Fruit fly (Drosophila melanogaster): ENCODE measurements around the gene CG1409.
A peak's percentile ranks its signal among the peaks of the same experiment; 100 is the strongest.

Gene CG1409

dm6 chrX:7893411-7894122 lies 35.6 kb downstream of the CG1409 start, which contains the start of the genes CG45089, ND-MNLL and p115 (continued):
- TF ChIP-seq Max (GFP tag; optimal IDR thresholded peaks at IDR 0.05) = peak; percentile 57
- TF ChIP-seq CG10366 (GFP tag; IDR thresholded peaks at IDR 0.05) = peak; percentile 46
- peak; percentile 15 for TF ChIP-seq CG8281 (tag; optimal IDR thresholded peaks at IDR 0.05)
- TF ChIP-seq Xbp1 (GFP tag; optimal IDR thresholded peaks at IDR 0.05) = peak; percentile 80
- peak; percentile 73 for TF ChIP-seq CG15696 (tag; optimal IDR thresholded peaks at IDR 0.05)
- TF ChIP-seq pb (GFP tag; optimal IDR thresholded peaks at IDR 0.05) = no peak
- TF ChIP-seq odd (GFP tag; optimal IDR thresholded peaks at IDR 0.05) = no peak
- peak; percentile 69 for TF ChIP-seq CG2678 (tag; optimal IDR thresholded peaks at IDR 0.05)
- TF ChIP-seq peb (GFP tag; IDR thresholded peaks at IDR 0.05) = no peak
- peak; percentile 66 for TF ChIP-seq Dref (GFP tag; IDR thresholded peaks at IDR 0.05)
- TF ChIP-seq Hey (tag; optimal IDR thresholded peaks at IDR 0.05) = no peak
- peak; percentile 40; the same call in 1 of the 2 replicates for TF ChIP-seq CG6689 (GFP tag; IDR thresholded peaks at IDR 0.05)
- no peak for TF ChIP-seq sc (optimal IDR thresholded peaks at IDR 0.05)
- peak; percentile 6 for TF ChIP-seq sc (GFP tag; optimal IDR thresholded peaks at IDR 0.05)
- peak; percentile 62 for TF ChIP-seq CG15269 (tag; optimal IDR thresholded peaks at IDR 0.05)
- no peak for TF ChIP-seq ac (GFP tag; optimal IDR thresholded peaks at IDR 0.05)
- TF ChIP-seq CG4360 (GFP tag; IDR thresholded peaks at IDR 0.05) = no peak
- TF ChIP-seq Aef1 (GFP tag; IDR thresholded peaks at IDR 0.05) = peak; percentile 50; the same call in 2 of the 3 replicates
- no peak for TF ChIP-seq MTF-1 (GFP tag; optimal IDR thresholded peaks at IDR 0.05; ENCODE audit: borderline replicate concordance)
- peak; percentile 61; the same call in 2 of the 3 replicates for TF ChIP-seq CG14860 (GFP tag; IDR thresholded peaks at IDR 0.05; ENCODE audit: partially characterized antibody)
- peak; percentile 26 for TF ChIP-seq Dip3 (GFP tag; optimal IDR thresholded peaks at IDR 0.05)
- no peak for TF ChIP-seq yki (optimal IDR thresholded peaks at IDR 0.05)
- TF ChIP-seq CG18619 (GFP tag; optimal IDR thresholded peaks at IDR 0.05) = peak; percentile 17
- peak; percentile 74; the same call in 2 of the 3 replicates for TF ChIP-seq Dbx (GFP tag; IDR thresholded peaks at IDR 0.05)

DNA sequence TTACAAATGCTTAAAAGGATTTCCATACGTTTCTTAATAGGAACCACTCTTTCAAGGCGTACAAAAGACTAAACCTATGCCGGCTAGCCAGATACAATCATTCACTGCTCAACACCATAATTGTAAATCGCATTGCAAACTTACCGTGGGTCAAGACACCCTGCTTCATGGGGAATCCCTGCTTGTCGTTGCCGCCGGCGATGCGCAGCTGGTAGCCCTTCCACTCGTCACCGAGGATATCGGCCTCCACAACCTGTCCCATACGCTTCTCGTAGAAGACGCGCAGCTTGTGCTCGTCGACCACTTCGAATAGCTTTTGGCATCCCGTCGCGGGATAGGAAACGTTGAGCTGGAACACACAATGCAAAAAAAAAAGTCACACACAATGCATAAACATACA lies 42.7 kb downstream of the CG1409 start:
- TF ChIP-seq CG13775 (GFP tag; optimal IDR thresholded peaks at IDR 0.05) (no peak), gt (GFP tag; IDR thresholded peaks at IDR 0.05) (no peak), Opbp (GFP tag; IDR thresholded peaks at IDR 0.05; ENCODE audit: partially characterized antibody) (0 out of 3 replicates have a peak, but pooled peaks have one; percentile 10), sens (GFP tag) (peak; percentile 53), Ets65A (GFP tag) (peak; percentile 65)

DNA sequence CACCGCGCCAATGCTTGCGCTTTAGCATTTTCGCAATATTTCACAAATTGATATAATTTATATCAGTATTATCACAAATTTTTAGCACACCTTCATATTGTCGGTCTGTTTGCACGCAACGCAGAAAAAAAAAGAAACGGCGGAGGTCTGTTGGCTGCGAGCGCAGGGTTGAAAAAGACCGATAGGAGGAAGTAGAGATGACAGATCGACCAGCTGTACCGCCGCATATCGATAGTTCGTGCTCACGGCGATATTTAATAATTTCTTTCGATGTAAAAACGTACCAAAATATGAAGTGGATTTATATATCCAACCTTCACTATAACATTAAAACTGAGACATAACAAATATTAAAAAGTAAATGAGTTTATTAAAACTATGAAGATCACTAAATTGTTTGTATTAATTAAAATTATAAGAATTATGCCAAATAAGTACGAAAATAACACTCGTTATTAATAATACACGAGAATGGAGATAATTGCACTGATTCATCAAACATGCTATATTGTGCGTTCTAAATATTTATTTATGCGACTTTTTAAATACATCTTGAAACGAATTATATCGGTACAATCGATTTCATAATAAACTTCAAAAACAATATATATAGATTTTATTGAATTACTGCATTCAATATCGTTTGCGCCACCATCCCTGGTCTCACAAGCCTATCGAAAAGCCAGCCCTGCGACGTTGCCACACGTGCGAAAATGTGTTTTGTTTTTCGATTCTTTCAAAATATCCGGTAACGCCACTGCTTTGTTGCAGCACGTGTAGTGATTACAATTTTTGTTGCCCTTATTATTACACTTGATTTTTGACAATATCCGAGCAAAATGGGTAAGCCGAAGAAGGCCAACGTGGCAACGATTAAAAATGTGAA lies 43.4 kb downstream of the CG1409 start, which contains the start of the genes RpS6 and bys:
TSS of gene RpS6 (minus strand) at position 179 of the 886 bp plus-strand sequence.
TSS of gene bys (plus strand) at position 728 of the 886 bp plus-strand sequence.
- no peak for TF ChIP-seq D19A (tag; optimal IDR thresholded peaks at IDR 0.05)
- TF ChIP-seq Bgb (GFP tag; IDR thresholded peaks at IDR 0.05; ENCODE audit: partially characterized antibody) = peak; percentile 84
- peak; percentile 59 for TF ChIP-seq CG12391 (tag; optimal IDR thresholded peaks at IDR 0.05)
- TF ChIP-seq insv (GFP tag; optimal IDR thresholded peaks at IDR 0.05) = no peak
- TF ChIP-seq D (optimal IDR thresholded peaks at IDR 0.05) = no peak
- peak; percentile 10 for TF ChIP-seq D (GFP tag; optimal IDR thresholded peaks at IDR 0.05)
- peak; percentile 23 for TF ChIP-seq Side (GFP tag; optimal IDR thresholded peaks at IDR 0.05)
- TF ChIP-seq CG10267 (tag; optimal IDR thresholded peaks at IDR 0.05) = peak; percentile 63
- no peak for TF ChIP-seq crc (GFP tag; optimal IDR thresholded peaks at IDR 0.05)
- peak; percentile 53 for TF ChIP-seq CG10366 (GFP tag; IDR thresholded peaks at IDR 0.05)
- peak; percentile 74 for TF ChIP-seq CG34376 (GFP tag; optimal IDR thresholded peaks at IDR 0.05)
- TF ChIP-seq vvl (GFP tag; IDR thresholded peaks at IDR 0.05) = peak; percentile 31; the same call in 1 of the 2 replicates
- no peak for TF ChIP-seq GATAe (GFP tag; conservative IDR thresholded peaks at IDR 0.05)
- TF ChIP-seq HmgD (GFP tag; optimal IDR thresholded peaks at IDR 0.05) = no peak
- TF ChIP-seq CG11696 (GFP tag; IDR thresholded peaks at IDR 0.05) = no peak
- peak; percentile 29 for TF ChIP-seq az2 (GFP tag; optimal IDR thresholded peaks at IDR 0.05)
- TF ChIP-seq CG17359 (tag; optimal IDR thresholded peaks at IDR 0.05) = peak; percentile 14
- peak; percentile 82 for TF ChIP-seq nom (GFP tag; optimal IDR thresholded peaks at IDR 0.05)
- TF ChIP-seq nau (GFP tag; optimal IDR thresholded peaks at IDR 0.05) = no peak

Measured in whole organism, embryonic.